Worm (Caenorhabditis elegans): ENCODE data around the gene srh-199.

DNA sequence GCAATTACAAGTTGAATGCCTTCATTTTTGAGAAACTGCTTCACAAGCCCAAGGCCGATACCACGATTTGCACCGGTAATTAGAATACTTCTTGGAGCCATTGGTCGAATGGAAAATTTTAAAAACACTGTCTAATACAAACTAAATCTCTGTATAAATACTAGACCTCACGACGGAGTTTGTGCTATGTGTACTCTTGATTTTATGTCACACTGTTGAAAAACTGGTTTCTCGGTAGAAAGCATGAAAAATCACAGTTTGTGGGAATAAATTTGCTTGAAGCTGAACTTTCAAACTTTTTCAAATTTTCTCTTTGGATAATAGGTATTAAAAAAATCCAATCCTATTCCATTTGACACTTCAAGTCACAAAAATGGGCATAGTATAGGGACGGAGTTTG is 4.2 kb upstream of the srh-199 start, which contains the start of gene ZK697.14:
- TF ChIP-seq elt-3 (tag; optimal IDR thresholded peaks at IDR 0.05) (no peak), snpc-4 (tag; optimal IDR thresholded peaks at IDR 0.05) (no peak)

Data from whole organism, mixed stage, embryonic.